Worm (Caenorhabditis elegans) whole organism, L1 larva: ENCODE data around the gene glna-2.
A peak's percentile ranks its signal among the peaks of the same experiment; 100 is the strongest.

Experiments
- C04F5.9 ChIP-seq: sonication (generic microtip); optimal IDR thresholded peaks from 2 replicates; lab custom pipeline; 2016; ENCODE audit warnings: missing genetic modification characterization, missing compliant biosample characterization
- C16A3.4 ChIP-seq: fragments of 150-350 bp; optimal IDR thresholded peaks from 2 replicates; lab custom pipeline; 2014; ENCODE audit warnings: missing biosample characterization, missing genetic modification characterization
- aha-1 ChIP-seq: fragments of 150-350 bp; optimal IDR thresholded peaks from 2 replicates; lab custom pipeline; 2014; ENCODE audit warnings: missing biosample characterization, missing genetic modification characterization
- alr-1 ChIP-seq: fragments of 200-800 bp; sonication (Bioruptor generic); optimal IDR thresholded peaks from 2 replicates; lab custom pipeline; 2018; ENCODE audit warnings: borderline replicate concordance, mild to moderate bottlenecking, missing genetic modification characterization, missing compliant biosample characterization
- blmp-1 ChIP-seq: fragments of 150-350 bp; optimal IDR thresholded peaks from 2 replicates; lab custom pipeline; 2014; ENCODE audit warnings: missing biosample characterization, missing genetic modification characterization
- ceh-63 ChIP-seq: fragments of 200-800 bp; sonication (Bioruptor generic); optimal IDR thresholded peaks from 2 replicates; lab custom pipeline; 2018; ENCODE audit warnings: mild to moderate bottlenecking, missing genetic modification characterization, missing compliant biosample characterization
- efl-1 ChIP-seq, 4 experiments: fragments of 150-350 bp; optimal IDR thresholded peaks in 3 of 4; peaks in 1 of 4; 1 replicate in 1 of 4; 2 replicates in 3 of 4; lab custom pipeline; 2014; ENCODE audit warnings: missing biosample characterization in 2 of 4, missing genetic modification characterization in 2 of 4, missing genetic modification reagents in 2 of 4
- elt-2 ChIP-seq: sonication (generic microtip); optimal IDR thresholded peaks from 2 replicates; lab custom pipeline; 2016; ENCODE audit warnings: missing genetic modification characterization, mild to moderate bottlenecking, inconsistent platforms, missing compliant biosample characterization, missing genetic modification reagents
- fkh-10 ChIP-seq: sonication (generic microtip); optimal IDR thresholded peaks from 2 replicates; lab custom pipeline; 2017; ENCODE audit warnings: missing biosample characterization, missing genetic modification reagents, missing genetic modification characterization
- fkh-4 ChIP-seq: sonication (generic microtip); optimal IDR thresholded peaks from 2 replicates; lab custom pipeline; 2016; ENCODE audit warnings: missing compliant biosample characterization, missing genetic modification characterization, borderline replicate concordance
- fkh-8 ChIP-seq: sonication (generic microtip); optimal IDR thresholded peaks from 2 replicates; lab custom pipeline; 2016; ENCODE audit warnings: mild to moderate bottlenecking, missing genetic modification characterization, missing compliant biosample characterization
- grh-1 ChIP-seq: fragments of 200-800 bp; sonication (Bioruptor generic); IDR thresholded peaks from 2 replicates; pipeline ENCODE4 v1.3.6; 2022; ENCODE audit warnings: missing genetic modification reagents, missing genetic modification characterization, missing compliant biosample characterization
- hlh-17 ChIP-seq: fragments of 200-800 bp; sonication (Bioruptor generic); optimal IDR thresholded peaks from 2 replicates; lab custom pipeline; 2018; ENCODE audit warnings: missing genetic modification characterization, mild to moderate bottlenecking, missing compliant biosample characterization, moderate library complexity, borderline replicate concordance
- hlh-4 ChIP-seq: sonication (generic microtip); optimal IDR thresholded peaks from 2 replicates; lab custom pipeline; 2016; ENCODE audit warnings: mild to moderate bottlenecking, missing genetic modification characterization, missing compliant biosample characterization
- hpl-2 ChIP-seq: fragments of 150-350 bp; optimal IDR thresholded peaks from 2 replicates; lab custom pipeline; 2014; ENCODE audit warnings: missing biosample characterization, missing genetic modification reagents, missing genetic modification characterization
- lin-13 ChIP-seq: fragments of 150-350 bp; optimal IDR thresholded peaks from 2 replicates; lab custom pipeline; 2014; ENCODE audit warnings: missing biosample characterization, missing genetic modification reagents, missing genetic modification characterization
- lin-14 ChIP-seq: fragments of 200-800 bp; sonication (Bioruptor generic); optimal IDR thresholded peaks from 2 replicates; lab custom pipeline; 2018; ENCODE audit warnings: mild to moderate bottlenecking, missing genetic modification characterization, moderate library complexity, missing compliant biosample characterization
- lin-15B ChIP-seq: fragments of 150-350 bp; sonication (generic microtip); optimal IDR thresholded peaks from 3 replicates; lab custom pipeline; 2014; ENCODE audit warnings: missing biosample characterization, missing genetic modification characterization
- lir-3 ChIP-seq: sonication (generic microtip); optimal IDR thresholded peaks from 2 replicates; lab custom pipeline; 2016; ENCODE audit warnings: mild to moderate bottlenecking, missing genetic modification characterization, moderate library complexity, missing compliant biosample characterization; ENCODE audit not compliant: poor library complexity
- mep-1 ChIP-seq: fragments of 150-350 bp; optimal IDR thresholded peaks from 2 replicates; lab custom pipeline; 2014; ENCODE audit warnings: missing biosample characterization, missing genetic modification characterization
- nhr-47 ChIP-seq: sonication (generic microtip); optimal IDR thresholded peaks from 2 replicates; lab custom pipeline; 2016; ENCODE audit warnings: mild to moderate bottlenecking, missing genetic modification characterization, moderate library complexity, missing compliant biosample characterization
- nhr-71 ChIP-seq: sonication (generic microtip); optimal IDR thresholded peaks from 2 replicates; lab custom pipeline; 2016; ENCODE audit warnings: mild to moderate bottlenecking, missing genetic modification characterization, moderate library complexity, missing compliant biosample characterization
- nhr-84 ChIP-seq: sonication (generic microtip); optimal IDR thresholded peaks from 2 replicates; lab custom pipeline; 2017; ENCODE audit warnings: missing biosample characterization, missing genetic modification characterization
- pag-3 ChIP-seq: sonication (generic microtip); optimal IDR thresholded peaks from 2 replicates; lab custom pipeline; 2017; ENCODE audit warnings: missing genetic modification characterization, mild to moderate bottlenecking, missing compliant biosample characterization, antibody characterized with exemption, borderline replicate concordance; ENCODE audit not compliant: insufficient read depth
- pqm-1 ChIP-seq: sonication (generic microtip); optimal IDR thresholded peaks from 3 replicates; lab custom pipeline; 2017; ENCODE audit warnings: missing biosample characterization, missing genetic modification characterization
- skn-1 ChIP-seq: fragments of 150-350 bp; optimal IDR thresholded peaks from 2 replicates; lab custom pipeline; 2014; ENCODE audit warnings: missing biosample characterization, missing genetic modification characterization
- snpc-4 ChIP-seq: fragments of 150-350 bp; optimal IDR thresholded peaks from 2 replicates; lab custom pipeline; 2014; ENCODE audit warnings: missing biosample characterization, missing genetic modification characterization
- sox-4 ChIP-seq: sonication (generic microtip); optimal IDR thresholded peaks from 2 replicates; lab custom pipeline; 2016; ENCODE audit warnings: missing genetic modification characterization, missing compliant biosample characterization
- tlp-1 ChIP-seq: fragments of 150-350 bp; optimal IDR thresholded peaks from 2 replicates; lab custom pipeline; 2014; ENCODE audit warnings: missing biosample characterization, missing genetic modification characterization
- unc-86 ChIP-seq: sonication (generic microtip); optimal IDR thresholded peaks from 2 replicates; lab custom pipeline; 2016; ENCODE audit warnings: missing genetic modification characterization, missing compliant biosample characterization

The glna-2 gene

DNA sequence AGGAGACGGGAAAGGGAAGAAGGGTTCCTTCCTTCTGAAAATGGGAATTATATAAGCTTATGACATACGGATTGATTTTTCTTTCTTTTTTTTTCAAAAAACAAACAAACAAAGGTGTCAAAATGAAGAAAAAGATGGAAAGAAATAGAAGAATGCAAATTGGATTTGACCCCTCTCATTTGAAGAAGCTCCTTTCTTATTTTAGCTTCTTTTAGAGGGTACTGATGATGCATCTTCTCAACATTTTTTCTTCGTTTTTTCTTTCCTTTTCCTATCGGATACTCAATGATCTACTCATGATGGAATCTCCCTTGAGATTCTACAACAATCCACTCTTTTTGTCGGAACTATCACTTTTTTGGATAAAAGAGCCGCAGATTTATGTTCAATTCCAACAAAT, 18.2 kb upstream of the glna-2 start:
- TF ChIP-seq lin-14 (GFP tag; lab: Kevin White, UChicago), result peak; percentile 56
- no peak for TF ChIP-seq hpl-2 (GFP tag; lab: Kevin White, UChicago)
- TF ChIP-seq fkh-10 (GFP tag; lab: Kevin White, UChicago), result peak; percentile 71

DNA sequence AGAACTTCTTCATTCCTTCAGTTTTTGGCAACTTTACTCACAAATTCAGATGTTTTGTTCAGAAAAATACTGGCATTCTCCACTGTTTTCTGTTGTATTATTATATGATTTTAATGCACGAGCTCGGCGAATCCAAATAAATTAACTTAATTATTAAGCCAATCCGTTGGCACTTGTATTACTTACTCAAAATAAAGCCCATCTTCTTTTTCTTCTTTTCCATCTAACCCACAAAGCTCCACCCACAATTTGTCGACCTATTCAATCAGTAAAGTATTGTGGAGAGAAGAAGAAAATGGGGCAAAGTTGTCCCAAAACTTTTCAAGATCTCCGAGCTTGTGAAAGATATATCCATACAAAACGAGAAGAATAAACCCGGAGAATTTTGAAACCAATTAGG, 17.2 kb upstream of the glna-2 start:
- TF ChIP-seq lin-14 (GFP tag; lab: Kevin White, UChicago) (peak; percentile 56), C04F5.9 (tag; lab: Kevin White, UChicago) (no peak), lin-15B (tag; lab: Kevin White, UChicago) (no peak), hlh-17 (GFP tag; lab: Kevin White, UChicago) (no peak), fkh-10 (GFP tag; lab: Kevin White, UChicago) (no peak), hlh-4 (tag; lab: Kevin White, UChicago) (no peak), nhr-84 (no peak), ceh-63 (GFP tag; lab: Kevin White, UChicago) (no peak), efl-1 (optimal IDR thresholded peaks at IDR 0.05; lab: Kevin White, UChicago) (no peak), efl-1 (GFP tag; optimal IDR thresholded peaks at IDR 0.05 in 1 of 2; lab: Kevin White, UChicago) (no peak)
- TF ChIP-seq, all 84 proteins: peak for 1

DNA sequence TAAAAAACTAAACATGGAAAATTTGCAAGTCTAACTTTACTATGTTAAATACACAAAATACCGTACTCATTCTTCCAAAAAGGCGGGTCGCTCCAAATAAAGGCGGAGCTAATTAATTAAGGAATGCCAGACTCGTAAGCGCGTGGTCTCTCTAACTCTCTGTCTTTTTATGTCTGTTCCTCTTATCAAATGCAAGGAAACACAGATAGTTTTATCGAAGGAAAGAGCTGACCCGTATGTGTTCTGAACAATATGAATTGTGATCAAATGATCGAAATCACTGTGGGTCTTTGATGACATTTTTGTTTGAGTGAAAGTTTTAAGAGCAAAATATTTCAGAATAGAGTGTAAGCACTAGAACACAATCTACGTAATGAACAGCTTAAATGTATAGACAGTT, 7.0 kb upstream of the glna-2 start:
- TF ChIP-seq elt-2 (tag; lab: Kevin White, UChicago) (peak; percentile 59), efl-1 (optimal IDR thresholded peaks at IDR 0.05; lab: Kevin White, UChicago) (no peak), efl-1 (GFP tag; optimal IDR thresholded peaks at IDR 0.05 in 1 of 2; lab: Kevin White, UChicago) (peak in 1 of 2 experiments; percentile 60), sox-4 (no peak), alr-1 (tag; lab: Kevin White, UChicago) (no peak)

DNA sequence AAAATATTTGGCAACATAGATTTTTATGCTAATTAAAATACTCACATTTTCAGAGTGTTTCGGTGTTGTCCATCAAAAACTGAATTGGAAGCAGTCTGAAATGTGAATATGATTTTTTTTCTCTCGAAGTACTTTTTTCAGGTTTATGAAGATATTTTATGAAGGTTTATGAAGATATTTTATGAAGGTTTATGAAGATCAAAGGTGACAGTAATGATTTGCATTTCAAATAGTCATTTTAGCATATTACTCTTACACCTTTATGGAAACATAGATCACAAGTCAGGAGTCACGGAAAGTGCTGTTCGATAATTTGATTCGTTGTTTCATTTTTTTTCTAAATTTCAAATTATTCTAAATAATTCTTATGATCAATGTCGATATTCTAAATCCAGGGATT, 4.3 kb upstream of the glna-2 start, which contains the start of gene pgp-11:
Gene pgp-11, minus strand, starts transcription at position 101 of the 400 bp plus-strand sequence.
- TF ChIP-seq C16A3.4 (tag; lab: Kevin White, UChicago) (no peak), lin-14 (GFP tag; lab: Kevin White, UChicago) (no peak)
- TF ChIP-seq, all 84 proteins: peak for 0

DNA sequence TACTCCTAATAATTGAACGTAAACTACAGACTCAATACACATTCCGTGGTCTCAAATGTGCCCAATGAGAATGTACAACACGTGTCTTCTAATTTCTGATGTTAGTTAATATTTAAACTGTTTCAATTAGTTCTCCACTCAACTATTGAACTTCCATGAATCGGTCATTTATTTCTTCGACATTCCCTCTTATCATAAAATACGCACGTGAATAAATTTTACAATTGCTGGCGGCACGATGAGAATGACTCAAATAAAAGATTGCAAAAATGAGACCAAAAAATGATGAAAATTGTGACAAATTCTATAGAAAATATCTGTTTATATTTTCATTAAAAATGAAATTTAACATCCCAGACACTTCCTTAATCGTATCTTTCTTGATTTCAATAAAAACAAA, 3.7 kb upstream of the glna-2 start:
- TF ChIP-seq lin-13 (GFP tag; lab: Kevin White, UChicago), result no peak
- no peak for TF ChIP-seq pag-3
- TF ChIP-seq aha-1 (tag; lab: Kevin White, UChicago), result no peak
- no peak for TF ChIP-seq mep-1 (tag; lab: Kevin White, UChicago)
- no peak for TF ChIP-seq pqm-1 (tag; lab: Kevin White, UChicago)
- TF ChIP-seq lir-3, result no peak
- no peak for TF ChIP-seq skn-1 (tag; lab: Kevin White, UChicago)
- TF ChIP-seq nhr-47 (tag; lab: Kevin White, UChicago), result no peak
- TF ChIP-seq fkh-4, result no peak
- no peak for TF ChIP-seq fkh-8 (tag; lab: Kevin White, UChicago)
- TF ChIP-seq tlp-1 (tag; lab: Kevin White, UChicago), result no peak
- no peak for TF ChIP-seq grh-1

DNA sequence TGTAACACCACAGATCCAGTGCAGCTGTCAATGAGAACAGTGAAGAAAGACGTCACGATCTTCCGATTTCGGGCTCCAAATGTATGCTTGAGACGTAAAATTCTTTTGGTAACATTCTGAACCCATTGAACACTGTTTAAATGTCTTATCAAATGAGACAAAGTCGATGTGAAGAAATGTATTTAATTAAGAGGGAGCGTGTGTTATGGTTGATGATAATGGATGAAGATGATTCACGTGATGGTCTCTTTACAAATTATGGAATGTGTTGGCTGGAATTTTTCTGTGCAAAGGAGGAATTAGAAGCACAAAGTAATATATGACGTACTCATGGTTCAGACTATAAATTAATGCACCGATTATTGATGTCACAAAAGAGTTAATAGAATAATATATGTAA, 1.5 kb upstream of the glna-2 start:
- TF ChIP-seq nhr-71 (tag; lab: Kevin White, UChicago), result no peak
- TF ChIP-seq snpc-4 (tag; lab: Kevin White, UChicago), result no peak
- TF ChIP-seq blmp-1, result peak; percentile 7
- TF ChIP-seq unc-86 (tag; lab: Kevin White, UChicago), result no peak
